Worm (Caenorhabditis elegans) whole organism, mixed stage, embryonic: ENCODE measurements around the gene lido-5.
"Not testable (repeated sequence)": the region's sequence is repeated elsewhere in the genome, so short reads cannot be mapped to it uniquely, and the experiment has no call there.

Experiments used
- M03D4.4 ChIP-seq: sonication (generic microtip); optimal IDR thresholded peaks from 2 replicates; lab custom pipeline; 2017; ENCODE audit warnings: mild to moderate bottlenecking, missing genetic modification characterization, missing compliant biosample characterization
- bed-3 ChIP-seq: fragments of 200-800 bp; sonication (Bioruptor generic); optimal IDR thresholded peaks from 3 replicates; lab custom pipeline; 2018; ENCODE audit warnings: mild to moderate bottlenecking, missing genetic modification characterization, moderate library complexity, missing compliant biosample characterization
- blmp-1 ChIP-seq: fragments of 150-350 bp; optimal IDR thresholded peaks from 2 replicates; lab custom pipeline; 2014; ENCODE audit warnings: missing biosample characterization, missing genetic modification characterization
- ceh-43 ChIP-seq: fragments of 200-800 bp; sonication (Bioruptor generic); optimal IDR thresholded peaks from 2 replicates; lab custom pipeline; 2018; ENCODE audit warnings: mild to moderate bottlenecking, missing genetic modification characterization, moderate library complexity, missing compliant biosample characterization
- ces-1 ChIP-seq: fragments of 150-350 bp; optimal IDR thresholded peaks from 2 replicates; lab custom pipeline; 2014; ENCODE audit warnings: missing biosample characterization, missing genetic modification reagents, missing genetic modification characterization
- cnd-1 ChIP-seq: fragments of 200-800 bp; sonication (Bioruptor generic); optimal IDR thresholded peaks from 2 replicates; lab custom pipeline; 2018; ENCODE audit warnings: mild to moderate bottlenecking, missing genetic modification characterization, missing compliant biosample characterization
- elt-1 ChIP-seq: sonication (generic microtip); optimal IDR thresholded peaks from 2 replicates; lab custom pipeline; 2017; ENCODE audit warnings: missing genetic modification characterization, mild to moderate bottlenecking, missing compliant biosample characterization, antibody characterized with exemption, moderate library complexity, borderline replicate concordance; ENCODE audit not compliant: insufficient read depth
- elt-3 ChIP-seq: fragments of 150-350 bp; optimal IDR thresholded peaks from 2 replicates; lab custom pipeline; 2014; ENCODE audit warnings: missing biosample characterization, missing genetic modification characterization
- flh-1 ChIP-seq: fragments of 200-800 bp; sonication (Bioruptor generic); optimal IDR thresholded peaks from 2 replicates; lab custom pipeline; 2018; ENCODE audit warnings: mild to moderate bottlenecking, missing genetic modification characterization, moderate library complexity, missing compliant biosample characterization
- ham-2 ChIP-seq: fragments of 200-800 bp; sonication (Bioruptor generic); optimal IDR thresholded peaks from 2 replicates; lab custom pipeline; 2018; ENCODE audit warnings: mild to moderate bottlenecking, missing genetic modification characterization, missing compliant biosample characterization
- hlh-1 ChIP-seq: fragments of 150-350 bp; optimal IDR thresholded peaks from 2 replicates; lab custom pipeline; 2014; ENCODE audit warnings: missing biosample characterization, missing genetic modification reagents, missing genetic modification characterization
- lin-13 ChIP-seq: fragments of 150-350 bp; optimal IDR thresholded peaks from 2 replicates; lab custom pipeline; 2014; ENCODE audit warnings: missing biosample characterization, missing genetic modification characterization
- lin-32 ChIP-seq: fragments of 200-800 bp; sonication (Bioruptor generic); optimal IDR thresholded peaks from 2 replicates; lab custom pipeline; 2018; ENCODE audit warnings: mild to moderate bottlenecking, missing genetic modification characterization, missing compliant biosample characterization
- mab-5 ChIP-seq: fragments of 150-350 bp; optimal IDR thresholded peaks from 2 replicates; lab custom pipeline; 2014; ENCODE audit warnings: missing biosample characterization, missing genetic modification characterization
- mep-1 ChIP-seq: fragments of 150-350 bp; optimal IDR thresholded peaks from 2 replicates; lab custom pipeline; 2017; ENCODE audit warnings: missing biosample characterization, missing genetic modification reagents, missing genetic modification characterization, inconsistent platforms
- mls-2 ChIP-seq: sonication (generic microtip); optimal IDR thresholded peaks from 2 replicates; lab custom pipeline; 2016; ENCODE audit warnings: mild to moderate bottlenecking, missing genetic modification characterization, moderate library complexity, missing compliant biosample characterization
- nhr-12 ChIP-seq: fragments of 150-350 bp; optimal IDR thresholded peaks from 2 replicates; lab custom pipeline; 2014; ENCODE audit warnings: missing biosample characterization, missing genetic modification characterization
- nhr-2 ChIP-seq: fragments of 150-350 bp; optimal IDR thresholded peaks from 2 replicates; lab custom pipeline; 2014; ENCODE audit warnings: missing biosample characterization, missing genetic modification characterization
- nhr-237 ChIP-seq: fragments of 150-350 bp; optimal IDR thresholded peaks from 2 replicates; lab custom pipeline; 2014; ENCODE audit warnings: missing biosample characterization, missing genetic modification characterization
- nhr-28 ChIP-seq: fragments of 150-350 bp; optimal IDR thresholded peaks from 2 replicates; lab custom pipeline; 2014; ENCODE audit warnings: missing biosample characterization, missing genetic modification characterization
- nhr-76 ChIP-seq: sonication (generic microtip); optimal IDR thresholded peaks from 2 replicates; lab custom pipeline; 2017; ENCODE audit warnings: missing biosample characterization, missing genetic modification characterization
- pha-4 ChIP-seq: fragments of 150-350 bp; optimal IDR thresholded peaks from 2 replicates; lab custom pipeline; 2018; ENCODE audit warnings: missing biosample characterization, missing genetic modification reagents, missing genetic modification characterization
- snpc-4 ChIP-seq: fragments of 150-350 bp; optimal IDR thresholded peaks from 2 replicates; lab custom pipeline; 2014; ENCODE audit warnings: missing biosample characterization, missing genetic modification characterization
- sptf-1 ChIP-seq: sonication (generic microtip); optimal IDR thresholded peaks from 2 replicates; lab custom pipeline; 2017; ENCODE audit warnings: mild to moderate bottlenecking, missing genetic modification characterization, moderate library complexity, missing compliant biosample characterization
- tbx-8 ChIP-seq: fragments of 200-800 bp; sonication (Bioruptor generic); optimal IDR thresholded peaks from 2 replicates; lab custom pipeline; 2018; ENCODE audit warnings: mild to moderate bottlenecking, missing genetic modification characterization, moderate library complexity, missing compliant biosample characterization
- unc-39 ChIP-seq: fragments of 150-350 bp; optimal IDR thresholded peaks from 2 replicates; lab custom pipeline; 2014; ENCODE audit warnings: missing biosample characterization, missing genetic modification characterization
- zip-8 ChIP-seq: fragments of 150-350 bp; optimal IDR thresholded peaks from 2 replicates; lab custom pipeline; 2014; ENCODE audit warnings: missing biosample characterization, missing genetic modification characterization

lido-5 gene

DNA sequence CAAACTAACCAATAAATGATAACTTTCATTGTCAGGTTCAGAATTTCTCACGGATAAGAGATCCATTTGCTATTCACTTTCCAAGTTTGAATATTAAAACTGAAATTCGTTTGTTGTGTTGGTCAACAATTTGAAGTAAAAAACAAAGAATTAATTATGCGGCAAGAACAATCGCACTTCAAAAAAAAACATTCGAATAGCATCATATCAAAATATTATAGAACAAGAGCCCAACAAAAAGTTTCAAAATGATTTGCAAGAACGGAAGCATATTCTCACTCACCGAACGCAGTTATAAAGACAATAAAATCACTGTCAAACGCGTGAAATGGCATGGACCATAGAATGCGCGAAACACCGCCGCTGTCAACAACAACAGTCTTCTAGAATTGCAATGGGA, 24.0 kb upstream of the lido-5 start, which contains the start of gene K09E3.7:
Gene K09E3.7, minus strand, starts transcription at position 101 of the 400 bp plus-strand sequence.
- no peak for TF ChIP-seq pha-4 (tag; lab: Kevin White, UChicago)
- TF ChIP-seq snpc-4, result no peak
- no peak for TF ChIP-seq mep-1 (tag; lab: Kevin White, UChicago)
- TF ChIP-seq mls-2 (tag; lab: Kevin White, UChicago), result no peak
- TF ChIP-seq nhr-12 (tag; lab: Kevin White, UChicago), result no peak
- no peak for TF ChIP-seq elt-3 (tag; lab: Kevin White, UChicago)
- TF ChIP-seq nhr-237 (tag; lab: Kevin White, UChicago), result no peak
- TF ChIP-seq mab-5 (tag; lab: Kevin White, UChicago), result no peak

DNA sequence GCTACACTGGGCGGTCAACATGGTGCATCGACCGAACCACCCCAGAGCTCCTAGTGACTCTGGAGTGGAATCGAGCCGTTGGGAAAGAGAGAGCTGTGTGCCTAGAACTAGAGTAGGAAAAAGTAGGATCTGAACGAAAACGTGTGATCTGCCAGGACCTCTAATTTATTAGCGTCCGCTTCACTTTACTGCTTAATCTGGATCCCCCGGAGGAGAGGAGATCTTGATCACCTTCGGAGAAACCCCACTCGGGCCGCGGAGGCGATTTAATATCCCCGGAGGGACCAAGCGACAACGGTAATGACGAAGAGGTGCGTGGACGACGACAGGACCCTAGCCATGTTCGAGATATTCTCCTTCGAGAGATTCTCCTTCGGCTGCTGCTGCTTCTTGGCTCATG, 6.9 kb upstream of the lido-5 start, which contains the start of gene K09E3.2:
Gene K09E3.2, plus strand, starts transcription at position 301 of the 400 bp plus-strand sequence.
- TF ChIP-seq nhr-2 (tag; lab: Kevin White, UChicago); tbx-8 (GFP tag; lab: Kevin White, UChicago); ces-1 (GFP tag; lab: Kevin White, UChicago): not testable (repeated sequence)

DNA sequence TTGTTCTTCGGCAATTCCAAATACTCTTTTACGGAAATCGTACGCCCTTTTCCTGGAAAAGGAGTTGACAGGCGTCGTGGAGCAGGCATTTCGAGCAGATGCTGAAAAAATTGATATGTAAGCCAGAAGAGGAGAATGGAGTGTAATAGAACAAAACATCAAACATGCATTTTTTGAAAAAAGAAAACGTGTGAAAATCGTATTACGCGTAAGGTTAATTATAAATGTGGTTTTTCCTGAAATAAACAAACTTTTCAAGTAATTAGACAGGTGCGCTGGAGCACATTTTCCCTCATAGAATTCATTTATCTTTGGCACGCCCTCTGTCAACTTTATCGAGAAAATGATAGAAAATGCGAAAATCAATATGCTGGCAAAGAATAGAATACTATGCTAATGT, 4.6 kb upstream of the lido-5 start, which contains the start of gene lido-6:
Gene lido-6, minus strand, starts transcription at position 101 of the 400 bp plus-strand sequence.
- TF ChIP-seq mep-1 (tag; lab: Kevin White, UChicago), result no peak
- no peak for TF ChIP-seq nhr-76
- no peak for TF ChIP-seq blmp-1 (tag; lab: Kevin White, UChicago)
- TF ChIP-seq sptf-1 (tag; lab: Kevin White, UChicago), result no peak
- no peak for TF ChIP-seq mls-2 (tag; lab: Kevin White, UChicago)

DNA sequence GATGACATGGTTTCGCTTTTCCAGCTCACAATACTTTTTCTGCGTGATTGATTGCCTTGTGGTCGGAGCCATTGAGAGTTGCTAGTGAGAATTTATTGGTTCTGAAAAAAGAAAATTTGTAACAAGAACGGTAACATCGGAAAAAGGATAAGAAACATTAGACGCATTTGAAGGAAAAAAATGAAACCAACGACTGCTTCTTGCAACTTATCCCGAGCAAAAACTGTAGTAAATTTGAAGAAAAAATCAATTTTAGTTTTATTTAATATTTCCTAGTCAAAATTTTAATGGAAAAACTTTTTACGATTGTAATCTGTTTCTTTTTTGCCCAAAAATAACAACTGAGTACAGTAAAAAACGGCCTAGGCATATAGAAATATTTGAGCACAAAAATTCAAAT, 2.8 kb downstream of the lido-5 start, which contains the start of gene lido-4:
Gene lido-4, minus strand, starts transcription at position 101 of the 400 bp plus-strand sequence.
- TF ChIP-seq nhr-2 (tag; lab: Kevin White, UChicago), result no peak
- TF ChIP-seq hlh-1, result no peak
- TF ChIP-seq ceh-43, result no peak
- TF ChIP-seq flh-1 (GFP tag; lab: Kevin White, UChicago), result no peak
- TF ChIP-seq ham-2, result no peak
- TF ChIP-seq zip-8, result no peak
- no peak for TF ChIP-seq ces-1 (GFP tag; lab: Kevin White, UChicago)
- no peak for TF ChIP-seq tbx-8 (GFP tag; lab: Kevin White, UChicago)
- TF ChIP-seq M03D4.4, result no peak
- TF ChIP-seq snpc-4, result no peak
- TF ChIP-seq mep-1 (tag; lab: Kevin White, UChicago), result no peak
- TF ChIP-seq nhr-237 (tag; lab: Kevin White, UChicago), result no peak

DNA sequence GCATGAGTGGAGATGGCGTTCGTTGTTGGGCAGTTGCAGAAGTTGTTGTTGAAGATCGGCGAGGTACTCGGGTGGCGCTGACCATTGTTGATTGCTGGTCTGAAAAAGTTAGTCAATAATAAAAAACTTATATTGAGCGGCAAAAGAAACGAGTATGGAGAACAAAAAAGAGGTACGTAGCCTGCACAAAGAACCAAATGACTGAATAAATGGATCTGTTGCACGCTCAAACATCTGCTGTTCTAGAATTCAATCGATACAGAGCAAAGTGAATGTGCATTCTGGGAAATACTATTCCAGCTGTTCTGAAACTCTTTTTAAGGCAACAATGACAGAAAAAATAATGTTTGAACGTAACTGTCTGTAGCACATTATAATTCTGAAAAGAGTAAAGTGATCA, 9.8 kb downstream of the lido-5 start, which contains the start of gene lido-2:
Gene lido-2, minus strand, starts transcription at position 101 of the 400 bp plus-strand sequence.
- TF ChIP-seq ceh-43 (no peak), bed-3 (GFP tag; lab: Kevin White, UChicago) (no peak), nhr-28 (no peak), mab-5 (tag; lab: Kevin White, UChicago) (no peak), lin-13 (tag; lab: Kevin White, UChicago) (no peak), ham-2 (no peak), lin-32 (GFP tag; lab: Kevin White, UChicago) (no peak), elt-3 (tag; lab: Kevin White, UChicago) (no peak), ces-1 (GFP tag; lab: Kevin White, UChicago) (no peak), cnd-1 (tag; lab: Kevin White, UChicago) (no peak)

DNA sequence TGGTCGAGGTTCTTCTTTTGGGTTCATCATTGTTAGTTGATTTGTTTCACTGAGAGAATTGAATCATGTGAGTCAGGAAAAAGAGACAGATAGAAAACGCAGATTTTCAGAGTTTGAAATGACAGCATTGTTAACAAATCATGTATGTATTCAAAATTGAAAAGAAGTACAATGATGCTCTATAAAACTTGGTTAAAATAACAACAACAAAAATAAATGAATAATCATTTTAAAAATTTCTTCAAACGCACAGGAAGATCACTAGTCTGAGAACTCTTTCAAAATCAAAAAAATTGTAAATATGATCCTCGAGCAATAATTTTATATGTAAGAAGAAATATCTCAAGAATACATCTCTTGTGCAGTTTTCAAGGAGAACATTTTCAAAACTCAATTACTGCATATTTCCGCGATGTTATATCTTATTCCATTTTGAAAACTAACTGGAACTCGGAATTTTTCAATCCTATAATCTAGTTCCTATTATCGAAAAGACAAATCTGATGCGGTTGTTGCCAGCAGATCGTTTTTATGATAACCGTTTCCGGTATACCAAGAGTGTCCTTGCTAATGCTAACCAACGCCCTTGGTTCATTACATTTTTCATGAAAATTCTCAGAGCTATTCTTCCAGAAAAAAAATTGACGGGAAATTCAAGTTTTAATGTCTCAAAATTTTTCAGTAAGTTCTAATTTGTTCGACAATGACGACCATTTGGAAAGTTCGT, 13.8 kb downstream of the lido-5 start, which contains the start of gene lido-1:
Gene lido-1, minus strand, starts transcription at position 51 of the 727 bp plus-strand sequence.
- TF ChIP-seq unc-39 (no peak), elt-1 (tag; lab: Kevin White, UChicago) (peak; percentile 26), mab-5 (tag; lab: Kevin White, UChicago) (no peak)
